Worm (Caenorhabditis elegans): Measurements from ENCODE around the gene C02H6.1.

DNA sequence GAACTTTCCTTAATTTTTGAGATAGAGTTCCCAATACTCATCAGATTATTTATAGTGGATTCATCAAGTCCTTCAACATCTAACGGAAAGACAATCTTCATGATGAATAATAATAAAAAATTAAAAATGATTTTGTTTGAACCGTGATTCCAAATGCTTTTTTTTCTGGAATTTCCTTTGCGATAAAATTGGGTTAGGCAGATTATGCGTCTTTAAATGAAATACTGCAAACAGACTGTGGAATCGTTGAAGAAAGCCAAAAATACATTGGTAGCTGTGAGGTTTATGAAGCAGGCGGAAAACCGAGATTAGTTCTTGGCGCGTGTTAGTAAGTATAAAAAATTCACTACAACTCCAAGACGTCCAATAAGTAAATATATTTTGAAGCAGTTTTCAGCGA is 36.9 kb upstream of the C02H6.1 start, which contains the start of gene srw-68:
- no peak for TF ChIP-seq pha-4 (tag; optimal IDR thresholded peaks at IDR 0.05)
- TF ChIP-seq unc-120 (tag; optimal IDR thresholded peaks at IDR 0.05; ENCODE audit: poor library complexity, severe bottlenecking) = no peak
- no peak for TF ChIP-seq mep-1 (tag; optimal IDR thresholded peaks at IDR 0.05)
- no peak for TF ChIP-seq nhr-28 (tag; optimal IDR thresholded peaks at IDR 0.05)
- TF ChIP-seq unc-62 (GFP tag; optimal IDR thresholded peaks at IDR 0.05) = no peak
- no peak for TF ChIP-seq nhr-237 (tag; optimal IDR thresholded peaks at IDR 0.05)
- no peak for TF ChIP-seq ztf-11 (tag; optimal IDR thresholded peaks at IDR 0.05)
